Worm (Caenorhabditis elegans) whole organism, L2 larva: ENCODE data around the gene irld-1.

Source experiments
- F13H6.1 ChIP-seq: sonication (generic microtip); optimal IDR thresholded peaks from 2 replicates; lab custom pipeline; 2016; ENCODE audit warnings: missing genetic modification characterization, missing compliant biosample characterization
- R02D3.7 ChIP-seq: fragments of 150-350 bp; optimal IDR thresholded peaks from 2 replicates; lab custom pipeline; 2014; ENCODE audit warnings: missing biosample characterization, missing genetic modification characterization
- Y55F3AM.14 ChIP-seq: fragments of 200-800 bp; sonication (Bioruptor generic); optimal IDR thresholded peaks from 2 replicates; lab custom pipeline; 2018; ENCODE audit warnings: mild to moderate bottlenecking, missing genetic modification characterization, missing compliant biosample characterization
- ZK546.5 ChIP-seq: sonication (generic microtip); optimal IDR thresholded peaks from 2 replicates; lab custom pipeline; 2017; ENCODE audit warnings: missing biosample characterization, missing genetic modification characterization
- aly-2 ChIP-seq: fragments of 150-350 bp; optimal IDR thresholded peaks from 2 replicates; lab custom pipeline; 2014; ENCODE audit warnings: missing biosample characterization, missing genetic modification characterization
- ama-1 ChIP-seq: fragments of 150-350 bp; optimal IDR thresholded peaks from 2 replicates; lab custom pipeline; 2018; ENCODE audit warnings: inconsistent platforms
- blmp-1 ChIP-seq: sonication (generic microtip); optimal IDR thresholded peaks from 2 replicates; lab custom pipeline; 2017; ENCODE audit warnings: missing genetic modification characterization, mild to moderate bottlenecking, missing compliant biosample characterization, antibody characterized with exemption, moderate library complexity; ENCODE audit not compliant: insufficient read depth
- ceh-16 ChIP-seq: fragments of 150-350 bp; optimal IDR thresholded peaks from 2 replicates; lab custom pipeline; 2014; ENCODE audit warnings: missing biosample characterization, missing genetic modification characterization
- ceh-82 ChIP-seq: fragments of 150-350 bp; optimal IDR thresholded peaks from 2 replicates; lab custom pipeline; 2014; ENCODE audit warnings: missing biosample characterization, missing genetic modification characterization
- dmd-4 ChIP-seq: sonication (generic microtip); optimal IDR thresholded peaks from 2 replicates; lab custom pipeline; 2017; ENCODE audit warnings: missing biosample characterization, missing genetic modification characterization
- elt-1 ChIP-seq: fragments of 150-350 bp; optimal IDR thresholded peaks from 2 replicates; lab custom pipeline; 2014; ENCODE audit warnings: missing biosample characterization, missing genetic modification characterization
- gmeb-1 ChIP-seq: fragments of 150-350 bp; optimal IDR thresholded peaks from 2 replicates; lab custom pipeline; 2014; ENCODE audit warnings: missing biosample characterization, missing genetic modification characterization
- lin-39 ChIP-seq: fragments of 150-350 bp; optimal IDR thresholded peaks from 2 replicates; lab custom pipeline; 2014; ENCODE audit warnings: missing biosample characterization, missing genetic modification reagents, missing genetic modification characterization
- lsy-2 ChIP-seq, 2 experiments: fragments of 150-350 bp in 1 of 2; sonication (generic microtip) in 1 of 2; optimal IDR thresholded peaks; 2 replicates each; lab custom pipeline; 2014 to 2017; ENCODE audit warnings: missing biosample characterization in 2 of 2, missing genetic modification characterization in 2 of 2
- mab-5 ChIP-seq: fragments of 150-350 bp; optimal IDR thresholded peaks from 2 replicates; lab custom pipeline; 2014; ENCODE audit warnings: missing biosample characterization, missing genetic modification characterization
- mbf-1 ChIP-seq: sonication (generic microtip); optimal IDR thresholded peaks from 2 replicates; lab custom pipeline; 2017; ENCODE audit warnings: missing biosample characterization, missing genetic modification characterization
- nhr-10 ChIP-seq: sonication (generic microtip); optimal IDR thresholded peaks from 2 replicates; lab custom pipeline; 2017; ENCODE audit warnings: missing biosample characterization, missing genetic modification characterization
- nhr-11 ChIP-seq: fragments of 150-350 bp; optimal IDR thresholded peaks from 2 replicates; lab custom pipeline; 2014; ENCODE audit warnings: missing biosample characterization, missing genetic modification characterization
- nhr-12 ChIP-seq: fragments of 150-350 bp; optimal IDR thresholded peaks from 2 replicates; lab custom pipeline; 2014; ENCODE audit warnings: missing biosample characterization, missing genetic modification characterization
- nhr-129 ChIP-seq: fragments of 150-350 bp; optimal IDR thresholded peaks from 2 replicates; lab custom pipeline; 2014; ENCODE audit warnings: missing biosample characterization, missing genetic modification characterization
- nhr-21 ChIP-seq: fragments of 150-350 bp; optimal IDR thresholded peaks from 2 replicates; lab custom pipeline; 2014; ENCODE audit warnings: missing biosample characterization, missing genetic modification characterization
- nhr-25 ChIP-seq: fragments of 150-350 bp; sonication (generic microtip); optimal IDR thresholded peaks from 3 replicates; lab custom pipeline; 2014; ENCODE audit warnings: missing biosample characterization, missing genetic modification characterization
- nhr-77 ChIP-seq: fragments of 150-350 bp; optimal IDR thresholded peaks from 2 replicates; lab custom pipeline; 2014; ENCODE audit warnings: missing biosample characterization, missing genetic modification characterization
- peb-1 ChIP-seq: fragments of 150-350 bp; optimal IDR thresholded peaks from 2 replicates; lab custom pipeline; 2014; ENCODE audit warnings: missing biosample characterization, missing genetic modification characterization
- snpc-4 ChIP-seq: fragments of 150-350 bp; optimal IDR thresholded peaks from 2 replicates; lab custom pipeline; 2014; ENCODE audit warnings: missing biosample characterization, missing genetic modification characterization
- unc-39 ChIP-seq: fragments of 150-350 bp; optimal IDR thresholded peaks from 2 replicates; lab custom pipeline; 2014; ENCODE audit warnings: missing biosample characterization, missing genetic modification characterization
- unc-55 ChIP-seq: fragments of 150-350 bp; sonication (generic microtip); optimal IDR thresholded peaks from 3 replicates; lab custom pipeline; 2014; ENCODE audit warnings: missing biosample characterization, missing genetic modification reagents, missing genetic modification characterization
- ztf-1 ChIP-seq: fragments of 200-800 bp; sonication (Bioruptor generic); conservative IDR thresholded peaks from 2 replicates; pipeline ENCODE4 v1.3.6; 2022; ENCODE audit warnings: missing genetic modification characterization, missing compliant biosample characterization
- ztf-11 ChIP-seq: sonication (generic microtip); optimal IDR thresholded peaks from 2 replicates; lab custom pipeline; 2017; ENCODE audit warnings: missing biosample characterization, missing genetic modification characterization
- ztf-4 ChIP-seq: fragments of 150-350 bp; optimal IDR thresholded peaks from 2 replicates; lab custom pipeline; 2014; ENCODE audit warnings: missing biosample characterization, missing genetic modification characterization

Gene irld-1

DNA sequence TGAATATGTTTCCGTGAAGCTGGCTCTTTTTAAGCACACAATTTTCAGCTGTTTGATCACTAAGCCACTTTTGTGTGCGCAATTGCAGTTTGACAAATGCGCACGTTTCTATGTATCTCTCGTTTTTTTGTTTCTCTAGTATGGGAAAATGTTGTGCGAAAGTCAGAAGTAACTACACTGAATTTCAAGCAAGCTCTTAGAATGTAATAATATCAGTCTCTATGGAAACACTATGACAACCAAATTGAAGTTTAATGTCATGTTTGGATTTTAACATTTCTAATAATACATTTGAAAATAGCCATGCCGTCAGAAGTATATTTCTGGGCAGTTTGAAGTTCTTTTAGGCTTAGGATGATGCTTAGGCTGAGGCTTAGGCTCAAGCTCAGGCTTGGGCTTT, 16.7 kb upstream of the irld-1 start, which contains the start of gene ZC132.9:
ZC132.9 (minus strand) TSS at position 101 of the 400 bp plus-strand sequence.
- TF ChIP-seq mab-5 (tag; lab: Kevin White, UChicago) (no peak), nhr-21 (tag; lab: Kevin White, UChicago) (no peak), ceh-82 (tag; lab: Kevin White, UChicago) (no peak), ztf-4 (tag; lab: Kevin White, UChicago) (no peak), lsy-2 (tag; optimal IDR thresholded peaks at IDR 0.05; lab: Kevin White, UChicago) (no peak), nhr-25 (tag; lab: Kevin White, UChicago) (no peak), nhr-11 (no peak), nhr-12 (tag; lab: Kevin White, UChicago) (no peak)
- TF ChIP-seq, all 48 proteins: peak for 0

- TF ChIP-seq lsy-2 (tag; optimal IDR thresholded peaks at IDR 0.05; lab: Kevin White, UChicago) (no peak), dmd-4 (no peak), gmeb-1 (tag; lab: Kevin White, UChicago) (no peak), blmp-1 (no peak), aly-2 (tag; lab: Kevin White, UChicago) (no peak)
Observed at ce11 chrV:4322706-4323105, 13.9 kb upstream of the irld-1 start, which contains the start of gene R02D1.2. Gene R02D1.2, minus strand, starts transcription at chrV:4322806.

ce11 chrV:4325415-4325814, 11.1 kb upstream of the irld-1 start, which contains the start of gene nhr-125:
Gene nhr-125, minus strand, starts transcription at chrV:4325515.
- TF ChIP-seq nhr-10, result no peak
- no peak for TF ChIP-seq peb-1 (tag; lab: Kevin White, UChicago)
- no peak for TF ChIP-seq snpc-4 (tag; lab: Kevin White, UChicago)
- TF ChIP-seq mbf-1 (tag; lab: Kevin White, UChicago), result no peak
- no peak for TF ChIP-seq lin-39
- no peak for TF ChIP-seq ceh-16 (tag; lab: Kevin White, UChicago)
- no peak for TF ChIP-seq nhr-11

- TF ChIP-seq nhr-129 (tag; lab: Kevin White, UChicago) (peak; percentile 3), nhr-10 (no peak), ceh-16 (tag; lab: Kevin White, UChicago) (no peak), Y55F3AM.14 (GFP tag; lab: Kevin White, UChicago) (no peak), unc-39 (no peak)
Observed at ce11 chrV:4326841-4327240, 9.7 kb upstream of the irld-1 start, which contains the start of gene D2063.1. Gene D2063.1, plus strand, starts transcription at chrV:4327121.

DNA sequence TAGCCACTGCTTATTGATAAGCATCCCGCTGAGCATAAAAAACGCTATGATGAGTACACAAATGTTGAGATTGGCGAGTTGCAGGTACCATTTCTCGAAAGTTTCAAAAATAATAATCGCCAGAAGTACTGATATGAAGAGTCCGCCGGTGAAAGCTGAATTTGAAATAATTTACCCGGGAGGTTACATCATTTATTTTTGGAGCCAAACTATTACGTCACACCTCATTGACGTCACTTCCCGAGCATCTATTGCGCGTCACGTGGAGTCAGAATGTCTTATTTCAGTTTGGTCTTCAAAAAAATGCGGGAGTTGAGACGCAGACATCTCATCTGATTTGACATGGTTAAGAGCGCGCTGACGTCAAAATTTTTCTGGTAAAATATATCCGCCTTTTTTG, 5.7 kb upstream of the irld-1 start:
- TF ChIP-seq elt-1, result no peak
- no peak for TF ChIP-seq unc-39

ce11 chrV:4332450-4332849, 4.1 kb upstream of the irld-1 start, which contains the start of gene oac-12:
Gene oac-12, minus strand, starts transcription at chrV:4332550.
- no peak for TF ChIP-seq ama-1 (lab: Kevin White, UChicago)
- TF ChIP-seq, all 48 proteins: peak for 0

ce11 chrV:4339479-4339878, 2.9 kb downstream of the irld-1 start:
- TF ChIP-seq F13H6.1 (tag; lab: Kevin White, UChicago) (no peak), gmeb-1 (tag; lab: Kevin White, UChicago) (peak; percentile 71), unc-55 (GFP tag; lab: Kevin White, UChicago) (peak; percentile 15)

DNA sequence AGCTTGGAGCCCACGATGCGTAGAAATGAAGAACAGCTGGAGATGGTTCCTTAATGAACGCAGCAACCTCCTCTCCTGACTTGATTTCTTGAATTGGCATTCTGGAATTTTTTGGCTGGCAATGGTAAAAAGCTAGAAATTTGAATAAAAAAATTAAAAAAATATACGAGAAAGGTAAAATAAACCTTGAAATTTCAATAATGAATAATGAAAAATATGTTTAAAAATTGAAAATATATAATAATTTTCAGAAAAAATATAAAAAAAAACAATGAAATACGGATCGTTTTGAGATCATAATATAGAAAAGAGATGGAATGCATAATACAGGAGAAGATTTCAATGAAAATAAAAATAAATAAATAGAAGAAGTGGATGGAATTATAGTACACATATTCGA, 4.6 kb downstream of the irld-1 start, which contains the start of gene glrx-3:
glrx-3 (minus strand) TSS at position 101 of the 400 bp plus-strand sequence.
- TF ChIP-seq ztf-11 (tag; lab: Kevin White, UChicago) (no peak), nhr-11 (no peak), nhr-77 (tag; lab: Kevin White, UChicago) (no peak), ZK546.5 (tag; lab: Kevin White, UChicago) (no peak), F13H6.1 (tag; lab: Kevin White, UChicago) (no peak), nhr-25 (tag; lab: Kevin White, UChicago) (no peak), ztf-1 (GFP tag; lab: Robert Waterston, UW) (no peak), ztf-4 (tag; lab: Kevin White, UChicago) (no peak), nhr-21 (tag; lab: Kevin White, UChicago) (no peak), unc-39 (no peak), R02D3.7 (tag; lab: Kevin White, UChicago) (no peak)
